Worm (Caenorhabditis elegans) whole organism, L3 larva: ENCODE data around the gene T08G5.15.

Source experiments
- ZK546.5 ChIP-seq: sonication (generic microtip); optimal IDR thresholded peaks from 2 replicates; lab custom pipeline; 2017; ENCODE audit warnings: missing biosample characterization, missing genetic modification characterization
- ceh-16 ChIP-seq: sonication (generic microtip); optimal IDR thresholded peaks from 2 replicates; lab custom pipeline; 2017; ENCODE audit warnings: missing biosample characterization, missing genetic modification characterization
- ceh-28 ChIP-seq: fragments of 150-350 bp; optimal IDR thresholded peaks from 2 replicates; lab custom pipeline; 2014; ENCODE audit warnings: missing biosample characterization, missing genetic modification reagents, missing genetic modification characterization
- ceh-9 ChIP-seq: sonication (generic microtip); optimal IDR thresholded peaks from 2 replicates; lab custom pipeline; 2018; ENCODE audit warnings: missing biosample characterization, missing genetic modification characterization
- daf-12 ChIP-seq: fragments of 150-350 bp; optimal IDR thresholded peaks from 2 replicates; lab custom pipeline; 2014; ENCODE audit warnings: missing biosample characterization, missing genetic modification reagents, missing genetic modification characterization
- egl-5 ChIP-seq: fragments of 150-350 bp; optimal IDR thresholded peaks from 2 replicates; lab custom pipeline; 2017; ENCODE audit warnings: missing biosample characterization, missing genetic modification reagents, missing genetic modification characterization, inconsistent platforms
- elt-2 ChIP-seq: sonication (generic microtip); optimal IDR thresholded peaks from 2 replicates; lab custom pipeline; 2016; ENCODE audit warnings: missing genetic modification reagents, mild to moderate bottlenecking, missing genetic modification characterization, missing compliant biosample characterization
- elt-3 ChIP-seq, 3 experiments: fragments of 150-350 bp in 1 of 3; sonication (generic microtip) in 2 of 3; optimal IDR thresholded peaks; 2 replicates in 2 of 3; 4 replicates in 1 of 3; lab custom pipeline; 2014 to 2017; ENCODE audit warnings: missing biosample characterization in 3 of 3, missing genetic modification characterization in 3 of 3
- eor-1 ChIP-seq, 2 experiments: fragments of 150-350 bp; optimal IDR thresholded peaks; 2 replicates each; lab custom pipeline; 2014 to 2018; ENCODE audit warnings: missing biosample characterization in 2 of 2, missing genetic modification characterization in 2 of 2
- fkh-10 ChIP-seq: sonication (generic microtip); optimal IDR thresholded peaks from 2 replicates; lab custom pipeline; 2017; ENCODE audit warnings: missing biosample characterization, missing genetic modification reagents, missing genetic modification characterization
- fos-1 ChIP-seq: fragments of 150-350 bp; optimal IDR thresholded peaks from 2 replicates; lab custom pipeline; 2014; ENCODE audit warnings: missing biosample characterization, missing genetic modification characterization
- lin-15B ChIP-seq: fragments of 150-350 bp; optimal IDR thresholded peaks from 2 replicates; lab custom pipeline; 2014; ENCODE audit warnings: missing biosample characterization, missing genetic modification characterization
- lin-39 ChIP-seq: fragments of 150-350 bp; optimal IDR thresholded peaks from 2 replicates; lab custom pipeline; 2018; ENCODE audit warnings: missing biosample characterization, missing genetic modification reagents, missing genetic modification characterization
- lsy-12 ChIP-seq: sonication (generic microtip); optimal IDR thresholded peaks from 2 replicates; lab custom pipeline; 2016; ENCODE audit warnings: mild to moderate bottlenecking, missing genetic modification characterization, missing compliant biosample characterization
- nfya-1 ChIP-seq: sonication (generic microtip); optimal IDR thresholded peaks from 2 replicates; lab custom pipeline; 2017; ENCODE audit warnings: missing genetic modification characterization, mild to moderate bottlenecking, missing compliant biosample characterization, antibody characterized with exemption, moderate library complexity; ENCODE audit not compliant: insufficient read depth
- nhr-11 ChIP-seq: fragments of 150-350 bp; optimal IDR thresholded peaks from 2 replicates; lab custom pipeline; 2014; ENCODE audit warnings: missing biosample characterization, missing genetic modification characterization
- nhr-12 ChIP-seq: fragments of 150-350 bp; optimal IDR thresholded peaks from 2 replicates; lab custom pipeline; 2014; ENCODE audit warnings: missing biosample characterization, missing genetic modification characterization
- nhr-23 ChIP-seq: fragments of 150-350 bp; optimal IDR thresholded peaks from 2 replicates; lab custom pipeline; 2014; ENCODE audit warnings: missing biosample characterization, missing genetic modification reagents, missing genetic modification characterization
- nhr-25 ChIP-seq: sonication (generic microtip); optimal IDR thresholded peaks from 2 replicates; lab custom pipeline; 2017; ENCODE audit warnings: missing biosample characterization, missing genetic modification characterization
- nhr-28 ChIP-seq: fragments of 150-350 bp; optimal IDR thresholded peaks from 2 replicates; lab custom pipeline; 2014; ENCODE audit warnings: missing biosample characterization, missing genetic modification characterization
- nhr-43 ChIP-seq: sonication (generic microtip); optimal IDR thresholded peaks from 2 replicates; lab custom pipeline; 2016; ENCODE audit warnings: mild to moderate bottlenecking, missing genetic modification characterization, missing compliant biosample characterization; ENCODE audit not compliant: poor library complexity, severe bottlenecking
- nhr-67 ChIP-seq: fragments of 150-350 bp; optimal IDR thresholded peaks from 2 replicates; lab custom pipeline; 2014; ENCODE audit warnings: missing biosample characterization, missing genetic modification characterization
- nhr-76 ChIP-seq: fragments of 150-350 bp; sonication (generic microtip); optimal IDR thresholded peaks from 5 replicates; lab custom pipeline; 2014; ENCODE audit warnings: missing biosample characterization, missing genetic modification characterization
- nhr-77 ChIP-seq: fragments of 150-350 bp; optimal IDR thresholded peaks from 2 replicates; lab custom pipeline; 2014; ENCODE audit warnings: missing biosample characterization, missing genetic modification characterization
- pha-4 ChIP-seq: fragments of 150-350 bp; optimal IDR thresholded peaks from 2 replicates; lab custom pipeline; 2014; ENCODE audit warnings: missing biosample characterization, missing genetic modification reagents, missing genetic modification characterization
- sea-2 ChIP-seq: fragments of 150-350 bp; sonication (generic microtip); optimal IDR thresholded peaks from 4 replicates; lab custom pipeline; 2014; ENCODE audit warnings: missing biosample characterization, missing genetic modification reagents, missing genetic modification characterization
- skn-1 ChIP-seq: fragments of 150-350 bp; optimal IDR thresholded peaks from 2 replicates; lab custom pipeline; 2014; ENCODE audit warnings: missing biosample characterization, missing genetic modification characterization
- tbx-2 ChIP-seq: sonication (generic microtip); optimal IDR thresholded peaks from 2 replicates; lab custom pipeline; 2016; ENCODE audit warnings: mild to moderate bottlenecking, missing genetic modification characterization, missing compliant biosample characterization

The T08G5.15 gene

DNA sequence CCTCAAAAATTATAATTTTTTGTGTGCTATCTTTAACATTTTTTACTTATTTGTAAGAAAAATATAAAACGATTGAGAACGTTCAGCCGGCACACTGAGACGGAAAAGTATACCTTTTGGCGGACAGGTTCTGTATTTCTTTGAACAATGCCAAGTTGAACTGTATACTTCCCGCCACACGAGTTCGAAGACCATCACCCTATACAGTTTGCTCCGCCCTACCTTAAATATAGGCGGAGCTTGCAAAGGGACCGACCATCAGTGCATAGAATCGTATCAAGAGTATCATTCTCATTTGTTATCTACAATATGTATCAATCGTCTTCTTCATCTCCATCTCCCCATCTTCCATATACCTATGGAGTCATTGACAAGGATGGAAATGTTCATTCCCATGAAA is 38.1 kb downstream of the T08G5.15 start, which contains the start of gene end-1:
Gene end-1 (plus strand): TSS at position 301 of the 400 bp plus-strand sequence.
- TF ChIP-seq lin-39 (no peak), nhr-11 (tag; lab: Kevin White, UChicago) (no peak), nhr-67 (tag; lab: Kevin White, UChicago) (no peak), elt-3 (tag; optimal IDR thresholded peaks at IDR 0.05; lab: Kevin White, UChicago) (no peak), pha-4 (no peak), ceh-9 (tag; lab: Kevin White, UChicago) (no peak), nhr-28 (tag; lab: Kevin White, UChicago) (no peak), elt-2 (no peak), nhr-12 (tag; lab: Kevin White, UChicago) (no peak)

DNA sequence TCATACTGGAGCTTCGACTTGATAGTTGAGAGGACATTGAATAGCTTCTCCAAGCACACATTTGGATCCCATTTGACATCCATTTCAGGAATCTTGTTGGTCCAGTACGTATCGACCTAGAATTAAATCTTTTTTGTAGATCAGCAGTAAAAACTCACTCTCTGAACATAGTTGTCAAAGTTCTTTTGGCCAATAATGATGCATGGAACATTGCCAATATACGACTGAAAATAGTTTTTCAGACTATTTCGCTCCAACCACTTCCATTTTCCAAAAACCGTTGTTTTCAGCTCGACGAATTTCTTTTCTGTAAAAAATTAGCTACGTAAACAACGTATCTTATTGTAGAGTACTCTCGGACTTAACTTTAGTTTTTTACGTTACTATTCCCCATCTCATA is 41.3 kb downstream of the T08G5.15 start:
- TF ChIP-seq nhr-23 (tag; lab: Kevin White, UChicago): no peak
- TF ChIP-seq ceh-16 (tag; lab: Kevin White, UChicago): no peak
- TF ChIP-seq nfya-1: no peak
- TF ChIP-seq ZK546.5 (tag; lab: Kevin White, UChicago): no peak
- no peak for TF ChIP-seq fkh-10
- TF ChIP-seq elt-3 (tag; optimal IDR thresholded peaks at IDR 0.05; lab: Kevin White, UChicago): no peak
- TF ChIP-seq nhr-67 (tag; lab: Kevin White, UChicago): no peak
- TF ChIP-seq egl-5 (tag; lab: Kevin White, UChicago): no peak
- TF ChIP-seq ceh-28 (tag; lab: Kevin White, UChicago): no peak
- no peak for TF ChIP-seq daf-12 (tag; lab: Kevin White, UChicago)
- no peak for TF ChIP-seq lin-15B (tag; lab: Kevin White, UChicago)
- TF ChIP-seq fos-1 (tag; lab: Kevin White, UChicago): no peak
- TF ChIP-seq eor-1 (tag; optimal IDR thresholded peaks at IDR 0.05; lab: Kevin White, UChicago): no peak
- TF ChIP-seq nhr-43 (tag; lab: Kevin White, UChicago): no peak
- TF ChIP-seq, all 47 proteins: peak for 0

DNA sequence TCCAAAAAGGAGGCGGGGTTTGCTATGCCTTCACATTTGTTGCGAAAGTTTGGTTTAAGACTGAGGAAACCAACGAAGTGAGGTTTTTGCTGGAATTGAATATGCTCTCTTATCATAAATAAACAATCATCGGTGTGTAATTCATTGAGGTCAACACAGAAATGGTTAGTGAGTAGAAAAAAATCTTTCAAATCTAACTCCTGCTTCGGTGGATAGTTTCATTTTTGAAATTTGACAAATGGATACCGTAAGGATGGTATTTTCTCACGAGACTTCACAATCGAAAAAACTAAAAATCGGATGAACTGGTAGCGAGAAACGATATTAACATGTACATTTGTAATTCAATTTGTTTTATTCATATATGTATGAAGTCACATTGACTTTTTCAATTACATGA is 42.2 kb downstream of the T08G5.15 start, which contains the start of gene eol-1:
Gene eol-1 (minus strand): TSS at position 101 of the 400 bp plus-strand sequence.
- TF ChIP-seq nhr-25 (tag; lab: Kevin White, UChicago) (no peak), lsy-12 (no peak), skn-1 (no peak), fkh-10 (no peak), nhr-77 (tag; lab: Kevin White, UChicago) (no peak), nhr-67 (tag; lab: Kevin White, UChicago) (no peak), lin-39 (no peak), nhr-76 (tag; lab: Kevin White, UChicago) (no peak), ZK546.5 (tag; lab: Kevin White, UChicago) (no peak), sea-2 (GFP tag; lab: Kevin White, UChicago) (no peak), tbx-2 (tag; lab: Kevin White, UChicago) (no peak), nhr-11 (tag; lab: Kevin White, UChicago) (no peak), nhr-28 (tag; lab: Kevin White, UChicago) (no peak)
- TF ChIP-seq, all 47 proteins: peak for 0
